Worm (Caenorhabditis elegans): Measurements from ENCODE around the gene gtsf-1.
"Not testable (repeated sequence)": the region's sequence is repeated elsewhere in the genome, so short reads cannot be mapped to it uniquely, and the experiment has no call there.

Gene gtsf-1

ce11 chrIV:16864876-16865275, 764 bp upstream of the gtsf-1 start:
- TF ChIP-seq efl-1 (optimal IDR thresholded peaks at IDR 0.05) (no peak), efl-1 (GFP tag; optimal IDR thresholded peaks at IDR 0.05 in 1 of 2) (peak in 1 of 2 experiments; percentile 0), mep-1 (tag; optimal IDR thresholded peaks at IDR 0.05) (no peak)

ce11 chrIV:16867223-16867622, 1.6 kb downstream of the gtsf-1 start, which contains the start of gene T06A10.107:
Gene T06A10.107, plus strand, starts transcription at chrIV:16867523.
- no peak for TF ChIP-seq elt-2 (tag; optimal IDR thresholded peaks at IDR 0.05)
- TF ChIP-seq unc-86 (tag; optimal IDR thresholded peaks at IDR 0.05), result no peak
- no peak for TF ChIP-seq lin-14 (GFP tag; optimal IDR thresholded peaks at IDR 0.05)
- TF ChIP-seq swsn-7 (tag; optimal IDR thresholded peaks at IDR 0.05), result no peak
- TF ChIP-seq sup-37 (GFP tag; optimal IDR thresholded peaks at IDR 0.05), result no peak
- TF ChIP-seq pax-3 (tag; optimal IDR thresholded peaks at IDR 0.05), result no peak
- TF ChIP-seq lin-15B (tag; optimal IDR thresholded peaks at IDR 0.05), result no peak
- no peak for TF ChIP-seq unc-62 (GFP tag; optimal IDR thresholded peaks at IDR 0.05)
- TF ChIP-seq zag-1 (tag; optimal IDR thresholded peaks at IDR 0.05), result no peak
- TF ChIP-seq snu-23 (GFP tag; optimal IDR thresholded peaks at IDR 0.05), result no peak
- TF ChIP-seq nhr-12 (tag; optimal IDR thresholded peaks at IDR 0.05), result no peak
- no peak for TF ChIP-seq sptf-1 (tag; optimal IDR thresholded peaks at IDR 0.05)

- TF ChIP-seq ceh-63 (GFP tag; optimal IDR thresholded peaks at IDR 0.05) (no peak), nhr-77 (tag; optimal IDR thresholded peaks at IDR 0.05) (no peak), elt-3 (tag; optimal IDR thresholded peaks at IDR 0.05) (no peak), vab-15 (tag; optimal IDR thresholded peaks at IDR 0.05) (no peak), nhr-19 (GFP tag; conservative IDR thresholded peaks at IDR 0.05) (no peak), nhr-20 (tag; optimal IDR thresholded peaks at IDR 0.05) (no peak), ceh-8 (GFP tag; optimal IDR thresholded peaks at IDR 0.05) (no peak), sptf-1 (tag; optimal IDR thresholded peaks at IDR 0.05) (no peak), nhr-71 (tag; optimal IDR thresholded peaks at IDR 0.05) (no peak), nhr-90 (tag; optimal IDR thresholded peaks at IDR 0.05; ENCODE audit: poor library complexity) (no peak), skn-1 (tag; optimal IDR thresholded peaks at IDR 0.05) (no peak)
Measured at ce11 chrIV:16868900-16869299, 3.3 kb downstream of the gtsf-1 start, which contains the start of gene T06A10.106. Gene T06A10.106, minus strand, starts transcription at chrIV:16869000.

- TF ChIP-seq efl-1 (optimal IDR thresholded peaks at IDR 0.05), result no peak
- no peak for TF ChIP-seq efl-1 (GFP tag; optimal IDR thresholded peaks at IDR 0.05 in 1 of 2)
- no peak for TF ChIP-seq hpl-2 (GFP tag; optimal IDR thresholded peaks at IDR 0.05)
- TF ChIP-seq nhr-77 (tag; optimal IDR thresholded peaks at IDR 0.05), result no peak
- TF ChIP-seq lir-3 (tag; optimal IDR thresholded peaks at IDR 0.05; ENCODE audit: poor library complexity), result no peak
- no peak for TF ChIP-seq nhr-237 (tag; optimal IDR thresholded peaks at IDR 0.05)
- no peak for TF ChIP-seq swsn-7 (tag; optimal IDR thresholded peaks at IDR 0.05)
- TF ChIP-seq unc-62 (GFP tag; optimal IDR thresholded peaks at IDR 0.05), result no peak
- TF ChIP-seq ztf-11 (tag; optimal IDR thresholded peaks at IDR 0.05), result no peak
- no peak for TF ChIP-seq grh-1 (GFP tag; IDR thresholded peaks at IDR 0.05)
- TF ChIP-seq C34B4.2 (tag; optimal IDR thresholded peaks at IDR 0.05), result no peak
- no peak for TF ChIP-seq unc-86 (tag; optimal IDR thresholded peaks at IDR 0.05)
- TF ChIP-seq aly-2 (tag; optimal IDR thresholded peaks at IDR 0.05), result no peak
- TF ChIP-seq egl-27 (tag; optimal IDR thresholded peaks at IDR 0.05), result no peak
- no peak for TF ChIP-seq ztf-4 (tag; optimal IDR thresholded peaks at IDR 0.05)
Measured at ce11 chrIV:16888580-16888979, 22.9 kb downstream of the gtsf-1 start.

ce11 chrIV:16895288-16895687, 29.6 kb downstream of the gtsf-1 start, which contains the start of gene T06A10.2:
Gene T06A10.2, plus strand, starts transcription at chrIV:16895588.
- not testable (repeated sequence) for TF ChIP-seq nhr-84 (tag; optimal IDR thresholded peaks at IDR 0.05); ces-1 (GFP tag; optimal IDR thresholded peaks at IDR 0.05); mab-9 (GFP tag; IDR thresholded peaks at IDR 0.05)
